Fruit fly (Drosophila melanogaster): ENCODE data around the gene CG7083.

The CG7083 gene

DNA sequence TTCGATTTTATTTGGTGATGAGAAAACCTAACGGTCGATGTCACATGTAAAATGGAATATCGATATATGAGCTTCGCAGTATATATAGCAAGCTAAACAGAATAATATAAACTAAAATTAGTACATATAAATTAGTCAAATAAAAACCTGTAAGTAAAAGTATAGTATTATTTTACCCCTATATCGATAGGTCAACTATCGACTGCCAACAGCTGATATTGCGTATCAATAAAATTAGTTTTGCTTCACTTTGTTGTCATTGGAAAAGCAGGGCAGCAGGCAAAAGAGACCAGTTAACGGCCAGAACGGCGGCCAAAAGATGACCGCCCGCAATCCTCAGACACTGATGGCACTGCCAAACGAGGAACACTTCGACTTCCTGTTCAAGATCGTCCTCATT is 43.6 kb upstream of the CG7083 start, which contains the start of gene Rab19 (continued):
- TF ChIP-seq CG17612 (GFP tag; IDR thresholded peaks at IDR 0.05): no peak
- no peak for TF ChIP-seq CG11085 (GFP tag; IDR thresholded peaks at IDR 0.05)
- no peak for TF ChIP-seq zfh1 (GFP tag; IDR thresholded peaks at IDR 0.05)
- TF ChIP-seq CG10209 (GFP tag; optimal IDR thresholded peaks at IDR 0.05): no peak
- TF ChIP-seq tna (GFP tag; IDR thresholded peaks at IDR 0.05; ENCODE audit: partially characterized antibody): peak; percentile 89
- no peak for TF ChIP-seq Doc2 (GFP tag; IDR thresholded peaks at IDR 0.05)
- no peak for TF ChIP-seq CG11723 (GFP tag; optimal IDR thresholded peaks at IDR 0.05)
- TF ChIP-seq B-H1 (GFP tag; IDR thresholded peaks at IDR 0.05): no peak
- TF ChIP-seq unc-4 (GFP tag; IDR thresholded peaks at IDR 0.05; ENCODE audit: partially characterized antibody): peak; percentile 94
- no peak for TF ChIP-seq CG8924 (tag; optimal IDR thresholded peaks at IDR 0.05)
- no peak for TF ChIP-seq CG7839 (tag; optimal IDR thresholded peaks at IDR 0.05)
- peak; percentile 20 for TF ChIP-seq CG2712 (tag; optimal IDR thresholded peaks at IDR 0.05)
- TF ChIP-seq ara (GFP tag; IDR thresholded peaks at IDR 0.05): no peak
- no peak for TF ChIP-seq CG6683 (GFP tag; optimal IDR thresholded peaks at IDR 0.05)
- TF ChIP-seq chinmo (GFP tag; IDR thresholded peaks at IDR 0.05; ENCODE audit: partially characterized antibody): peak; percentile 84; the same call in 1 of the 4 replicates
- no peak for TF ChIP-seq sima (GFP tag; optimal IDR thresholded peaks at IDR 0.05)
- TF ChIP-seq sens (GFP tag): peak; percentile 29
- TF ChIP-seq Pdp1 (GFP tag; optimal IDR thresholded peaks at IDR 0.05): no peak
- no peak for TF ChIP-seq ac (GFP tag; optimal IDR thresholded peaks at IDR 0.05)
- TF ChIP-seq Hey (tag; optimal IDR thresholded peaks at IDR 0.05): no peak
- peak; percentile 79 for TF ChIP-seq CG6791 (GFP tag; IDR thresholded peaks at IDR 0.05; ENCODE audit: partially characterized antibody)
- TF ChIP-seq fru (optimal IDR thresholded peaks at IDR 0.05): no peak
- no peak for TF ChIP-seq grau (tag; optimal IDR thresholded peaks at IDR 0.05)
- no peak for TF ChIP-seq CG1603 (tag; optimal IDR thresholded peaks at IDR 0.05)
- TF ChIP-seq CG14667 (GFP tag; IDR thresholded peaks at IDR 0.05): no peak
- TF ChIP-seq CG4282 (GFP tag; optimal IDR thresholded peaks at IDR 0.05): no peak
- TF ChIP-seq Rx (GFP tag; IDR thresholded peaks at IDR 0.05): no peak
- TF ChIP-seq ab (GFP tag; optimal IDR thresholded peaks at IDR 0.05): no peak
- peak; percentile 71 for TF ChIP-seq Sry-δ (GFP tag; optimal IDR thresholded peaks at IDR 0.05)
- no peak for TF ChIP-seq Fer3 (tag; optimal IDR thresholded peaks at IDR 0.05)
- TF ChIP-seq CG2129 (GFP tag; IDR thresholded peaks at IDR 0.05; ENCODE audit: partially characterized antibody): peak; percentile 87
- TF ChIP-seq gem (tag; optimal IDR thresholded peaks at IDR 0.05): no peak
- no peak for TF ChIP-seq CG17361 (GFP tag; IDR thresholded peaks at IDR 0.05)
- TF ChIP-seq nom (GFP tag; optimal IDR thresholded peaks at IDR 0.05): no peak
- no peak for TF ChIP-seq HHEX (GFP tag; optimal IDR thresholded peaks at IDR 0.05)
- TF ChIP-seq CG34224 (GFP tag; IDR thresholded peaks at IDR 0.05; ENCODE audit: partially characterized antibody): peak; percentile 95
- TF ChIP-seq odd (GFP tag; optimal IDR thresholded peaks at IDR 0.05): no peak
- TF ChIP-seq trem (tag; optimal IDR thresholded peaks at IDR 0.05): peak; percentile 61
- TF ChIP-seq lov (optimal IDR thresholded peaks at IDR 0.05): no peak
- TF ChIP-seq lov (GFP tag; IDR thresholded peaks at IDR 0.05): no peak
- peak; percentile 53 for TF ChIP-seq pzg (GFP tag; optimal IDR thresholded peaks at IDR 0.05)
- TF ChIP-seq CG15696 (tag; optimal IDR thresholded peaks at IDR 0.05): no peak
- no peak for TF ChIP-seq Dip2 (GFP tag; IDR thresholded peaks at IDR 0.05)
- no peak for TF ChIP-seq pan (optimal IDR thresholded peaks at IDR 0.05)
- TF ChIP-seq pan (GFP tag; optimal IDR thresholded peaks at IDR 0.05 in 1 of 2, IDR thresholded peaks at IDR 0.05 in 1 of 2): no peak
- no peak for TF ChIP-seq kni (GFP tag; optimal IDR thresholded peaks at IDR 0.05)
- TF ChIP-seq zen (tag; optimal IDR thresholded peaks at IDR 0.05): peak; percentile 16
- TF ChIP-seq Hr39 (optimal IDR thresholded peaks at IDR 0.05): no peak
- peak; percentile 78; the same call in 2 of the 3 replicates for TF ChIP-seq mld (GFP tag; IDR thresholded peaks at IDR 0.05; ENCODE audit: partially characterized antibody)
- TF ChIP-seq CG8290 (GFP tag; optimal IDR thresholded peaks at IDR 0.05): no peak
- no peak for TF ChIP-seq CG8290 (tag; optimal IDR thresholded peaks at IDR 0.05)
- peak; percentile 52 for TF ChIP-seq CoRest (tag; optimal IDR thresholded peaks at IDR 0.05)

All from whole organism, embryonic.